Fruit fly (Drosophila melanogaster) whole organism, embryonic: Measurements from ENCODE around the gene CG6028.

Experiments
- C15 ChIP-seq: fragments of 200-800 bp; sonication (Bioruptor generic); IDR thresholded peaks from 3 replicates; pipeline ENCODE4 v1.3.6; 2022; ENCODE audit warnings: missing biosample characterization, missing genetic modification characterization
- CG10959 ChIP-seq: fragments of 200-800 bp; sonication (Bioruptor generic); IDR thresholded peaks from 2 replicates; pipeline ENCODE4 v1.3.6; 2022; ENCODE audit warnings: missing biosample characterization, missing genetic modification characterization
- CG12299 ChIP-seq: fragments of 200-800 bp; sonication (Bioruptor generic); optimal IDR thresholded peaks from 2 replicates; lab custom pipeline; 2018; ENCODE audit warnings: missing biosample characterization, mild to moderate bottlenecking, missing genetic modification characterization
- CG13624 ChIP-seq: fragments of 200-800 bp; sonication (Bioruptor generic); optimal IDR thresholded peaks from 2 replicates; lab custom pipeline; 2016; ENCODE audit warnings: missing biosample characterization, missing genetic modification characterization
- CG14441 ChIP-seq: fragments of 200-800 bp; sonication (Bioruptor generic); IDR thresholded peaks from 2 replicates; pipeline ENCODE4 v1.3.6; 2022; ENCODE audit warnings: missing biosample characterization, missing genetic modification characterization
- CG14860 ChIP-seq: fragments of 200-800 bp; sonication (Bioruptor generic); IDR thresholded peaks from 3 replicates; pipeline ENCODE4 v1.3.6; 2022; ENCODE audit warnings: missing biosample characterization, missing genetic modification characterization; ENCODE audit not compliant: partially characterized antibody
- CG1602 ChIP-seq: fragments of 200-800 bp; sonication (Bioruptor generic); optimal IDR thresholded peaks from 3 replicates; lab custom pipeline; 2016; ENCODE audit warnings: missing biosample characterization, missing genetic modification characterization
- CG16813 ChIP-seq: fragments of 200-800 bp; sonication (Bioruptor generic); IDR thresholded peaks from 3 replicates; pipeline ENCODE4 v1.3.6; 2022; ENCODE audit warnings: missing biosample characterization, missing genetic modification characterization; ENCODE audit not compliant: partially characterized antibody
- CG1832 ChIP-seq: fragments of 200-800 bp; sonication (Bioruptor generic); optimal IDR thresholded peaks from 2 replicates; lab custom pipeline; 2017; ENCODE audit warnings: missing biosample characterization, mild to moderate bottlenecking, missing genetic modification characterization, inconsistent platforms
- CG2875 ChIP-seq: fragments of 200-800 bp; sonication (Bioruptor generic); optimal IDR thresholded peaks from 2 replicates; lab custom pipeline; 2017; ENCODE audit warnings: missing biosample characterization, mild to moderate bottlenecking, missing genetic modification characterization, missing genetic modification reagents
- CG5953 ChIP-seq: fragments of 200-800 bp; sonication (Bioruptor generic); IDR thresholded peaks from 2 replicates; pipeline ENCODE4 v1.3.6; 2022; ENCODE audit warnings: missing biosample characterization, missing genetic modification characterization
- CG6272 ChIP-seq: fragments of 200-800 bp; sonication (Bioruptor generic); IDR thresholded peaks from 2 replicates; pipeline ENCODE4 v1.3.6; 2022; ENCODE audit warnings: missing biosample characterization, missing genetic modification characterization
- CG7271 ChIP-seq: fragments of 200-800 bp; sonication (Bioruptor generic); optimal IDR thresholded peaks from 2 replicates; lab custom pipeline; 2018; ENCODE audit warnings: missing biosample characterization, mild to moderate bottlenecking, missing genetic modification characterization, moderate library complexity
- CG7928 ChIP-seq: fragments of 200-800 bp; sonication (Bioruptor generic); optimal IDR thresholded peaks from 2 replicates; lab custom pipeline; 2017; ENCODE audit warnings: missing biosample characterization, mild to moderate bottlenecking, missing genetic modification characterization
- CG8089 ChIP-seq: fragments of 200-800 bp; sonication (Bioruptor generic); optimal IDR thresholded peaks from 3 replicates; lab custom pipeline; 2016; ENCODE audit warnings: missing biosample characterization, missing genetic modification characterization
- CG9609 ChIP-seq: fragments of 200-800 bp; sonication (Bioruptor generic); optimal IDR thresholded peaks from 3 replicates; lab custom pipeline; 2016; ENCODE audit warnings: missing biosample characterization, missing genetic modification characterization
- CoRest ChIP-seq: fragments of 200-800 bp; sonication (Bioruptor generic); optimal IDR thresholded peaks from 3 replicates; lab custom pipeline; 2018; ENCODE audit warnings: missing biosample characterization, mild to moderate bottlenecking, missing genetic modification characterization, moderate library complexity
- Dad ChIP-seq: fragments of 200-800 bp; sonication (Bioruptor generic); optimal IDR thresholded peaks from 3 replicates; lab custom pipeline; 2016; ENCODE audit warnings: missing biosample characterization, missing genetic modification characterization
- ERR ChIP-seq: fragments of 200-800 bp; sonication (Bioruptor generic); optimal IDR thresholded peaks from 2 replicates; lab custom pipeline; 2016; ENCODE audit warnings: missing biosample characterization, missing genetic modification characterization
- HLH4C ChIP-seq: fragments of 200-800 bp; sonication (Bioruptor generic); IDR thresholded peaks from 3 replicates; pipeline ENCODE4 v1.3.6; 2022; ENCODE audit warnings: missing biosample characterization, missing genetic modification characterization; ENCODE audit not compliant: partially characterized antibody
- HLHmδ ChIP-seq: fragments of 200-800 bp; sonication (Bioruptor generic); optimal IDR thresholded peaks from 2 replicates; lab custom pipeline; 2018; ENCODE audit warnings: missing biosample characterization, mild to moderate bottlenecking, missing genetic modification characterization, moderate library complexity
- Hmr ChIP-seq: fragments of 200-800 bp; sonication (Bioruptor generic); optimal IDR thresholded peaks from 3 replicates; lab custom pipeline; 2017; ENCODE audit warnings: mild to moderate bottlenecking, missing biosample characterization, missing genetic modification reagents, missing genetic modification characterization
- MBD-R2 ChIP-seq: fragments of 200-800 bp; sonication (Bioruptor generic); IDR thresholded peaks from 2 replicates; pipeline ENCODE4 v1.3.6; 2022; ENCODE audit warnings: missing biosample characterization, missing genetic modification characterization
- Sry-β ChIP-seq: fragments of 200-800 bp; sonication (Bioruptor generic); optimal IDR thresholded peaks from 2 replicates; lab custom pipeline; 2018; ENCODE audit warnings: missing biosample characterization, mild to moderate bottlenecking, missing genetic modification characterization, moderate library complexity
- Ssrp ChIP-seq: fragments of 200-800 bp; sonication (Bioruptor generic); optimal IDR thresholded peaks from 2 replicates; lab custom pipeline; 2018; ENCODE audit warnings: missing biosample characterization, mild to moderate bottlenecking, missing genetic modification characterization, moderate library complexity
- cas ChIP-seq: fragments of 200-800 bp; sonication (Bioruptor generic); IDR thresholded peaks from 2 replicates; pipeline ENCODE4 v1.3.6; 2022; ENCODE audit warnings: missing biosample characterization, missing genetic modification characterization
- cato ChIP-seq: fragments of 200-800 bp; sonication (Bioruptor generic); optimal IDR thresholded peaks from 2 replicates; lab custom pipeline; 2016; ENCODE audit warnings: missing biosample characterization, missing genetic modification characterization, borderline replicate concordance
- chinmo ChIP-seq: fragments of 200-800 bp; sonication (Bioruptor generic); IDR thresholded peaks from 4 replicates; pipeline ENCODE4 v1.3.6; 2022; ENCODE audit warnings: missing biosample characterization, missing genetic modification characterization; ENCODE audit not compliant: partially characterized antibody
- dimm ChIP-seq: fragments of 200-800 bp; sonication (Bioruptor generic); IDR thresholded peaks from 2 replicates; pipeline ENCODE4 v1.3.6; 2022; ENCODE audit warnings: missing biosample characterization, missing genetic modification characterization
- dm ChIP-seq: fragments of 200-800 bp; sonication (Bioruptor generic); optimal IDR thresholded peaks from 3 replicates; lab custom pipeline; 2016; ENCODE audit warnings: missing biosample characterization, missing genetic modification characterization
- fd64A ChIP-seq: fragments of 200-800 bp; sonication (Bioruptor generic); optimal IDR thresholded peaks from 3 replicates; lab custom pipeline; 2018; ENCODE audit warnings: missing biosample characterization, mild to moderate bottlenecking, missing genetic modification characterization
- gce ChIP-seq: fragments of 200-800 bp; sonication (Bioruptor generic); IDR thresholded peaks from 3 replicates; pipeline ENCODE4 v1.3.6; 2022; ENCODE audit warnings: missing biosample characterization, missing genetic modification characterization
- gro ChIP-seq: fragments of 200-800 bp; sonication (Bioruptor generic); optimal IDR thresholded peaks from 2 replicates; lab custom pipeline; 2016; ENCODE audit warnings: missing biosample characterization, missing genetic modification characterization
- hb ChIP-seq: fragments of 200-800 bp; sonication (Bioruptor generic); IDR thresholded peaks from 3 replicates; pipeline ENCODE4 v1.3.6; 2022; ENCODE audit warnings: missing biosample characterization, missing genetic modification characterization; ENCODE audit not compliant: partially characterized antibody
- hbn ChIP-seq: fragments of 200-800 bp; sonication (Bioruptor generic); IDR thresholded peaks from 2 replicates; pipeline ENCODE4 v1.3.6; 2022; ENCODE audit warnings: missing biosample characterization, missing genetic modification characterization; ENCODE audit not compliant: partially characterized antibody
- hkb ChIP-seq, 2 experiments: fragments of 200-800 bp in 1 of 2; fragments of >200 bp in 1 of 2; sonication (Bioruptor generic) in 1 of 2; IDR thresholded peaks in 1 of 2; optimal IDR thresholded peaks in 1 of 2; 2 replicates each; pipeline versions ENCODE4 v1.3.6 to Lab custom; 2017 to 2022; ENCODE audit warnings: missing biosample characterization in 1 of 2, missing genetic modification characterization in 1 of 2
- inv ChIP-seq: fragments of 200-800 bp; sonication (Bioruptor generic); IDR thresholded peaks from 2 replicates; pipeline ENCODE4 v1.3.6; 2022; ENCODE audit warnings: missing biosample characterization, missing genetic modification characterization; ENCODE audit not compliant: partially characterized antibody
- kah ChIP-seq: fragments of 200-800 bp; sonication (Bioruptor generic); optimal IDR thresholded peaks from 2 replicates; lab custom pipeline; 2018; ENCODE audit warnings: missing biosample characterization, mild to moderate bottlenecking, missing genetic modification characterization
- mirr ChIP-seq: fragments of 200-800 bp; sonication (Bioruptor generic); optimal IDR thresholded peaks from 3 replicates; lab custom pipeline; 2018; ENCODE audit warnings: missing biosample characterization, mild to moderate bottlenecking, missing genetic modification characterization
- nau ChIP-seq: fragments of 200-800 bp; sonication (Bioruptor generic); optimal IDR thresholded peaks from 3 replicates; lab custom pipeline; 2017; ENCODE audit warnings: missing biosample characterization, mild to moderate bottlenecking, missing genetic modification characterization, missing genetic modification reagents
- pan ChIP-seq, 4 experiments: fragments of >200 bp in 3 of 4; fragments of 200-800 bp in 1 of 4; sonication (Bioruptor generic) in 1 of 4; optimal IDR thresholded peaks in 3 of 4; IDR thresholded peaks in 1 of 4; 2 replicates each; pipeline versions ENCODE4 v1.3.6 to Lab custom; 2017 to 2022; ENCODE audit warnings: missing biosample characterization in 2 of 4, missing genetic modification characterization in 2 of 4, mixed read lengths in 1 of 4
- pnt ChIP-seq: fragments of 200-800 bp; sonication (Bioruptor generic); optimal IDR thresholded peaks from 3 replicates; lab custom pipeline; 2016; ENCODE audit warnings: missing biosample characterization, missing genetic modification characterization
- run ChIP-seq: fragments of 200-800 bp; sonication (Bioruptor generic); optimal IDR thresholded peaks from 3 replicates; lab custom pipeline; 2018; ENCODE audit warnings: missing biosample characterization, mild to moderate bottlenecking, missing genetic modification characterization
- scrt ChIP-seq: fragments of 200-800 bp; sonication (Bioruptor generic); optimal IDR thresholded peaks from 2 replicates; lab custom pipeline; 2018; ENCODE audit warnings: missing biosample characterization, mild to moderate bottlenecking, missing genetic modification characterization, moderate library complexity
- shn ChIP-seq: fragments of 200-800 bp; sonication (Bioruptor generic); optimal IDR thresholded peaks from 3 replicates; lab custom pipeline; 2016; ENCODE audit warnings: missing biosample characterization, missing genetic modification characterization
- sr ChIP-seq: fragments of 200-800 bp; sonication (Bioruptor generic); IDR thresholded peaks from 3 replicates; pipeline ENCODE4 v1.3.6; 2022; ENCODE audit warnings: missing biosample characterization, missing genetic modification characterization
- stc ChIP-seq: fragments of 200-800 bp; sonication (Bioruptor generic); IDR thresholded peaks from 2 replicates; pipeline ENCODE4 v1.3.6; 2022; ENCODE audit warnings: missing biosample characterization, missing genetic modification characterization
- twi ChIP-seq: fragments of 200-800 bp; optimal IDR thresholded peaks from 2 replicates; lab custom pipeline; 2019; ENCODE audit warnings: missing biosample characterization, mild to moderate bottlenecking, missing genetic modification characterization, moderate library complexity
- z ChIP-seq: fragments of 200-800 bp; sonication (Bioruptor generic); IDR thresholded peaks from 3 replicates; pipeline ENCODE4 v1.3.6; 2022; ENCODE audit warnings: missing biosample characterization, missing genetic modification characterization

CG6028 gene

DNA sequence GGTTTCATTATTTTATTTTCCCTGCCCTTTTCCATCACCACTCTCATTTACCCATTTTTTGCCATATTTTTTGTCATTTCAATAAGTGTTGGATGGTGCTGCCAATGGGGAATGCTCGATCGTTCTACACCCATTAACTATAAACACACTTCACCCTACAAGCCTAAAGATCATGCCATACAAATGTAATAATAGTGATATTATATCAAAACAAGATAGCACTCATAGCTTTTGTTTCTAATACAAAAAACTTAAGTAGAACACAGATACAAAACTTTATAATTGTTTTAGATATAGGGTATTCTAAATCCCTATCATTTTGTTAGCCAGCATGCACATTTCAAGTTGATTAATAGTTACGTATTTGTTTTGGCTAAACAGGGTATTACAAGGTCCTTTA lies 25.7 kb downstream of the CG6028 start:
- TF ChIP-seq ERR (GFP tag; lab: Kevin White, UChicago) (no peak), CG1832 (GFP tag; lab: Kevin White, UChicago) (no peak), chinmo (no peak), Dad (GFP tag; lab: Kevin White, UChicago) (no peak), CG1602 (no peak), sr (GFP tag; lab: Robert Waterston, UW) (no peak), pnt (GFP tag; lab: Kevin White, UChicago) (no peak), hbn (GFP tag; lab: Robert Waterston, UW) (no peak), kah (GFP tag; lab: Kevin White, UChicago) (no peak), CG16813 (GFP tag; lab: Robert Waterston, UW) (no peak), gce (no peak), run (tag; lab: Kevin White, UChicago) (no peak), z (GFP tag; lab: Robert Waterston, UW) (no peak), CG7928 (no peak), cato (GFP tag; lab: Kevin White, UChicago) (no peak), cas (GFP tag; lab: Robert Waterston, UW) (no peak), CG9609 (GFP tag; lab: Kevin White, UChicago) (no peak), dimm (GFP tag; lab: Robert Waterston, UW) (no peak), HLHmδ (no peak)

dm6 chr3R:21998877-21999276 lies 26.4 kb downstream of the CG6028 start:
- no peak for TF ChIP-seq CG12299
- TF ChIP-seq HLH4C (GFP tag; lab: Robert Waterston, UW) = no peak
- TF ChIP-seq pan (optimal IDR thresholded peaks at IDR 0.05; lab: Kevin White, UChicago) = no peak
- TF ChIP-seq pan (GFP tag; optimal IDR thresholded peaks at IDR 0.05 in 1 of 2, IDR thresholded peaks at IDR 0.05 in 1 of 2) = no peak
- TF ChIP-seq CG8089 = no peak
- no peak for TF ChIP-seq CG6272 (GFP tag; lab: Robert Waterston, UW)
- TF ChIP-seq CG5953 (GFP tag; lab: Robert Waterston, UW) = no peak
- no peak for TF ChIP-seq hkb (optimal IDR thresholded peaks at IDR 0.05; lab: Kevin White, UChicago)
- no peak for TF ChIP-seq hkb (GFP tag; IDR thresholded peaks at IDR 0.05; lab: Robert Waterston, UW)
- TF ChIP-seq CG2875 (GFP tag; lab: Kevin White, UChicago) = no peak
- TF ChIP-seq stc (GFP tag; lab: Robert Waterston, UW) = no peak
- no peak for TF ChIP-seq C15 (GFP tag; lab: Robert Waterston, UW)
- TF ChIP-seq twi (tag; lab: Kevin White, UChicago) = no peak
- no peak for TF ChIP-seq scrt (GFP tag; lab: Kevin White, UChicago)
- TF ChIP-seq hb = no peak
- TF ChIP-seq fd64A (GFP tag; lab: Kevin White, UChicago) = no peak
- TF ChIP-seq CG14860 (GFP tag; lab: Robert Waterston, UW) = no peak
- TF ChIP-seq, all 482 proteins: peak for 0

DNA sequence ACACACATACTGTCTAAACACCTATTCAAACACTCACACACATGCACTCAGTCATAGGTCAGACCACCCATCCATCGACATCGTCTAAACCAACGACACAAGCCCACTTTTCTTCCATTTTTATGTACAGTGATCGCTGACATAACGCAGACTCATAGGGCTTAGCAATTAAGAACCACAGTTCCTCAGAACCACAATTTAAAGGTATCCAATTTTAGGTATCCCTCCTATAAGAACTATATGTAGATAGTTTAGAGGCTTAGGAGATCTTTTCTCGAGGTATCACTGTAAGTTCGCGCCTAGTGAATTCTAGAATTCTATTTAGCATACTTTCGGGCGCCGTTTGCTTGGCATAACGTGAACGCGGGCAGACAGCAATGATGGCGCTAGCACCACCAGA lies 32.4 kb downstream of the CG6028 start:
- TF ChIP-seq inv (GFP tag; lab: Robert Waterston, UW) = no peak
- TF ChIP-seq gro (GFP tag; lab: Kevin White, UChicago) = no peak
- TF ChIP-seq CG7271 (tag; lab: Kevin White, UChicago) = no peak
- no peak for TF ChIP-seq dimm (GFP tag; lab: Robert Waterston, UW)
- no peak for TF ChIP-seq shn (GFP tag; lab: Kevin White, UChicago)
- TF ChIP-seq CG13624 (GFP tag; lab: Kevin White, UChicago) = no peak
- peak; percentile 46 for TF ChIP-seq CoRest (tag; lab: Kevin White, UChicago)
- TF ChIP-seq Sry-β (GFP tag; lab: Kevin White, UChicago) = no peak
- TF ChIP-seq Hmr (GFP tag; lab: Kevin White, UChicago) = no peak
- no peak for TF ChIP-seq Ssrp (tag; lab: Kevin White, UChicago)
- TF ChIP-seq MBD-R2 (GFP tag; lab: Robert Waterston, UW) = peak; percentile 20; the same call in 1 of the 2 replicates
- TF ChIP-seq CG10959 (GFP tag; lab: Robert Waterston, UW) = no peak
- TF ChIP-seq CG14441 (GFP tag; lab: Robert Waterston, UW) = no peak
- TF ChIP-seq nau (GFP tag; lab: Kevin White, UChicago) = no peak
- TF ChIP-seq dm = peak; percentile 26
- TF ChIP-seq mirr (GFP tag; lab: Kevin White, UChicago) = no peak
